Fruit fly (Drosophila melanogaster): Measurements from ENCODE around the gene CG3808.

DNA sequence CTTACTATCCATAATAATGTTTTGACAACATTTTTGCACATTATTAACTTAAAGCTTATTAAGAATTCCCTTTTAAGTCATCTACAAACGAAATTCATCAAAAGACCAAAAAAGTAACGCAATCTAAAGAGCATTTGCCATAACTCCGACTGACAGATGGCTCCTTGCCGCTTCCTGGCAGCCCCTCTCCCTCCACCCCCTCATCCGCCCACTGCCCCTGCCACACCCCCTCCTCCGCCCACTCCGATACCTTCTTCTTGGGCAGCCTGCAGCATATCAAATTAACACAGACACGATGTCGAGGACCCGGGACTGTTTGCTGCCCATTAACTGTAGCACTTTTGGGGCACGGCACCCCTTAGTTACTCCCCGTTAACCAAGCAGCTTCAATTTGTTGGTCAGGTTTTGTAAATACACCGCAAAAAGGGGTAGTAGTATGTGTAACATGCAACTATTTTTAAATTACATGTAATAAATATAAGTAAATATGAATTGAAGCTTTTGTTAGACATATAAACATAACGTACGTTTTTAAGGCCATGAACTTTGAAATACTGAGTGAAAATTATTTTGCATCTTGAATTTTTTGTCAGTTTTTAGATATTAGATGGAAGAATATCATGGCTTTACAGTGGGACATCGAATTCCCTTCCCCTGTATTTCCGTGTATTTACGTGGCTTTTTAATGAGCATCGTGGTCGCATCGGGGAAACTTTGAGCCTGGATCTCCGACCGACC is 34.9 kb upstream of the CG3808 start:
- TF ChIP-seq CG5204 (GFP tag; optimal IDR thresholded peaks at IDR 0.05): no peak
- no peak for TF ChIP-seq CG33017 (tag; optimal IDR thresholded peaks at IDR 0.05)
- TF ChIP-seq Crg-1 (GFP tag; optimal IDR thresholded peaks at IDR 0.05): no peak
- TF ChIP-seq CG12768 (GFP tag; optimal IDR thresholded peaks at IDR 0.05): no peak
- TF ChIP-seq CG7101 (tag; optimal IDR thresholded peaks at IDR 0.05): no peak
- no peak for TF ChIP-seq CG11617 (GFP tag; optimal IDR thresholded peaks at IDR 0.05)
- no peak for TF ChIP-seq bab1 (GFP tag; optimal IDR thresholded peaks at IDR 0.05)
- no peak for TF ChIP-seq tj (GFP tag; optimal IDR thresholded peaks at IDR 0.05)
- no peak for TF ChIP-seq cic (GFP tag; optimal IDR thresholded peaks at IDR 0.05)
- TF ChIP-seq kay (GFP tag; ENCODE audit: borderline replicate concordance): no peak
- TF ChIP-seq pad (GFP tag; optimal IDR thresholded peaks at IDR 0.05): no peak
- no peak for TF ChIP-seq Clk (GFP tag; optimal IDR thresholded peaks at IDR 0.05)
- TF ChIP-seq Mnt (GFP tag; optimal IDR thresholded peaks at IDR 0.05): no peak
- TF ChIP-seq CG14711 (tag; optimal IDR thresholded peaks at IDR 0.05): no peak
